Fruit fly (Drosophila melanogaster) whole organism, embryonic: ENCODE measurements around the gene CG12279.

Experiments
- Bdp1 ChIP-seq: fragments of 200-800 bp; sonication (Bioruptor generic); optimal IDR thresholded peaks from 3 replicates; lab custom pipeline; 2016; ENCODE audit warnings: missing biosample characterization, missing genetic modification characterization
- CG11456 ChIP-seq: fragments of 200-800 bp; sonication (Bioruptor generic); IDR thresholded peaks from 3 replicates; pipeline ENCODE4 v1.3.6; 2022; ENCODE audit warnings: missing biosample characterization, missing genetic modification characterization
- CG11695 ChIP-seq: fragments of 200-800 bp; sonication (Bioruptor generic); IDR thresholded peaks from 3 replicates; pipeline ENCODE4 v1.3.6; 2022; ENCODE audit warnings: missing biosample characterization, missing genetic modification characterization
- CG13287 ChIP-seq: fragments of 200-800 bp; sonication (Bioruptor generic); IDR thresholded peaks from 2 replicates; pipeline ENCODE4 v1.3.6; 2022; ENCODE audit warnings: missing biosample characterization, missing genetic modification characterization; ENCODE audit not compliant: partially characterized antibody
- CG13296 ChIP-seq: fragments of 200-800 bp; sonication (Bioruptor generic); optimal IDR thresholded peaks from 3 replicates; lab custom pipeline; 2018; ENCODE audit warnings: missing biosample characterization, mild to moderate bottlenecking, missing genetic modification characterization
- CG15514 ChIP-seq: fragments of 200-800 bp; sonication (Bioruptor generic); optimal IDR thresholded peaks from 3 replicates; lab custom pipeline; 2017; ENCODE audit warnings: missing biosample characterization, missing genetic modification characterization, mild to moderate bottlenecking, moderate library complexity, missing genetic modification reagents
- CG15696 ChIP-seq: fragments of 200-800 bp; sonication (Bioruptor generic); optimal IDR thresholded peaks from 2 replicates; lab custom pipeline; 2019; ENCODE audit warnings: missing biosample characterization, mild to moderate bottlenecking, missing genetic modification characterization, moderate library complexity
- CG16813 ChIP-seq: fragments of 200-800 bp; sonication (Bioruptor generic); IDR thresholded peaks from 3 replicates; pipeline ENCODE4 v1.3.6; 2022; ENCODE audit warnings: missing biosample characterization, missing genetic modification characterization; ENCODE audit not compliant: partially characterized antibody
- CG17361 ChIP-seq: fragments of 200-800 bp; sonication (Bioruptor generic); IDR thresholded peaks from 3 replicates; pipeline ENCODE4 v1.3.6; 2022; ENCODE audit warnings: missing biosample characterization, missing genetic modification characterization
- CG18619 ChIP-seq: fragments of 200-800 bp; sonication (Bioruptor generic); optimal IDR thresholded peaks from 3 replicates; lab custom pipeline; 2017; ENCODE audit warnings: missing biosample characterization, mild to moderate bottlenecking, missing genetic modification characterization
- CG30431 ChIP-seq: fragments of 200-800 bp; sonication (Bioruptor generic); optimal IDR thresholded peaks from 2 replicates; lab custom pipeline; 2017; ENCODE audit warnings: missing biosample characterization, missing genetic modification characterization
- CG3995 ChIP-seq: fragments of 200-800 bp; sonication (Bioruptor generic); optimal IDR thresholded peaks from 3 replicates; lab custom pipeline; 2016; ENCODE audit warnings: missing biosample characterization, missing genetic modification characterization
- CG4707 ChIP-seq: fragments of 200-800 bp; sonication (Bioruptor generic); optimal IDR thresholded peaks from 2 replicates; lab custom pipeline; 2018; ENCODE audit warnings: missing biosample characterization, mild to moderate bottlenecking, missing genetic modification characterization, moderate library complexity
- CG5245 ChIP-seq: fragments of 200-800 bp; sonication (Bioruptor generic); optimal IDR thresholded peaks from 3 replicates; lab custom pipeline; 2016; ENCODE audit warnings: missing biosample characterization, missing genetic modification characterization
- CG8290 ChIP-seq, 3 experiments: fragments of 200-800 bp; sonication (Bioruptor generic); optimal IDR thresholded peaks; 2 replicates each; lab custom pipeline; 2016 to 2019; ENCODE audit warnings: missing biosample characterization in 3 of 3, missing genetic modification characterization in 3 of 3, mild to moderate bottlenecking in 2 of 3, moderate library complexity in 1 of 3
- CG9215 ChIP-seq: fragments of 200-800 bp; sonication (Bioruptor generic); IDR thresholded peaks from 2 replicates; pipeline ENCODE4 v1.3.6; 2022; ENCODE audit warnings: missing biosample characterization, missing genetic modification characterization
- Doc2 ChIP-seq: fragments of 200-800 bp; sonication (Bioruptor generic); IDR thresholded peaks from 2 replicates; pipeline ENCODE4 v1.3.6; 2022; ENCODE audit warnings: missing biosample characterization, missing genetic modification characterization
- Hr78 ChIP-seq, 2 experiments: fragments of 200-800 bp in 1 of 2; fragments of >200 bp in 1 of 2; sonication (Bioruptor generic) in 1 of 2; optimal IDR thresholded peaks; 2 replicates each; lab custom pipeline; 2017 to 2019; ENCODE audit warnings: missing biosample characterization in 2 of 2, missing genetic modification characterization in 2 of 2, mild to moderate bottlenecking in 1 of 2, moderate library complexity in 1 of 2
- Lhr ChIP-seq: fragments of 200-800 bp; sonication (Bioruptor generic); optimal IDR thresholded peaks from 3 replicates; lab custom pipeline; 2017; ENCODE audit warnings: mild to moderate bottlenecking, missing biosample characterization, missing genetic modification reagents, missing genetic modification characterization
- NFAT ChIP-seq: fragments of 200-800 bp; sonication (Bioruptor generic); IDR thresholded peaks from 2 replicates; pipeline ENCODE4 v1.3.6; 2022; ENCODE audit warnings: missing biosample characterization, missing genetic modification characterization
- NK7.1 ChIP-seq: fragments of 200-800 bp; sonication (Bioruptor generic); optimal IDR thresholded peaks from 3 replicates; lab custom pipeline; 2016; ENCODE audit warnings: missing biosample characterization, missing genetic modification characterization
- PHDP ChIP-seq: fragments of 200-800 bp; sonication (Bioruptor generic); optimal IDR thresholded peaks from 3 replicates; lab custom pipeline; 2018; ENCODE audit warnings: missing biosample characterization, mild to moderate bottlenecking, missing genetic modification characterization, moderate library complexity
- Pdp1 ChIP-seq, 2 experiments: fragments of 200-800 bp; sonication (Bioruptor generic); optimal IDR thresholded peaks; 3 replicates each; lab custom pipeline; 2016; ENCODE audit warnings: missing biosample characterization in 2 of 2, missing genetic modification characterization in 2 of 2, mild to moderate bottlenecking in 1 of 2, moderate library complexity in 1 of 2
- Sox102F ChIP-seq: fragments of 200-800 bp; sonication (Bioruptor generic); optimal IDR thresholded peaks from 2 replicates; lab custom pipeline; 2018; ENCODE audit warnings: missing biosample characterization, mild to moderate bottlenecking, missing genetic modification characterization, moderate library complexity
- Vsx1 ChIP-seq: fragments of 200-800 bp; sonication (Bioruptor generic); optimal IDR thresholded peaks from 2 replicates; lab custom pipeline; 2017; ENCODE audit warnings: missing biosample characterization, mild to moderate bottlenecking, missing genetic modification characterization, missing genetic modification reagents
- YL-1 ChIP-seq: fragments of 200-800 bp; sonication (Bioruptor generic); optimal IDR thresholded peaks from 3 replicates; lab custom pipeline; 2017; ENCODE audit warnings: missing biosample characterization, mild to moderate bottlenecking, missing genetic modification characterization
- abd-A ChIP-seq: fragments of 200-800 bp; sonication (Bioruptor generic); optimal IDR thresholded peaks from 3 replicates; lab custom pipeline; 2019; ENCODE audit warnings: missing biosample characterization, mild to moderate bottlenecking, missing genetic modification characterization, moderate library complexity
- aop ChIP-seq: fragments of 200-800 bp; sonication (Bioruptor generic); IDR thresholded peaks from 2 replicates; pipeline ENCODE4 v1.3.6; 2022; ENCODE audit warnings: missing biosample characterization, missing genetic modification characterization
- ato ChIP-seq: fragments of 200-800 bp; sonication (Bioruptor generic); IDR thresholded peaks from 2 replicates; pipeline ENCODE4 v1.3.6; 2022; ENCODE audit warnings: missing biosample characterization, missing genetic modification characterization; ENCODE audit not compliant: partially characterized antibody
- bcd ChIP-seq: fragments of 200-800 bp; sonication (Bioruptor generic); optimal IDR thresholded peaks from 2 replicates; lab custom pipeline; 2017; ENCODE audit warnings: missing biosample characterization, mild to moderate bottlenecking, missing genetic modification characterization
- cas ChIP-seq: fragments of 200-800 bp; sonication (Bioruptor generic); IDR thresholded peaks from 2 replicates; pipeline ENCODE4 v1.3.6; 2022; ENCODE audit warnings: missing biosample characterization, missing genetic modification characterization
- caup ChIP-seq: fragments of 200-800 bp; sonication (Bioruptor generic); optimal IDR thresholded peaks from 3 replicates; lab custom pipeline; 2017; ENCODE audit warnings: missing biosample characterization, mild to moderate bottlenecking, missing genetic modification characterization, moderate library complexity; ENCODE audit not compliant: severe bottlenecking
- chinmo ChIP-seq: fragments of 200-800 bp; sonication (Bioruptor generic); IDR thresholded peaks from 4 replicates; pipeline ENCODE4 v1.3.6; 2022; ENCODE audit warnings: missing biosample characterization, missing genetic modification characterization; ENCODE audit not compliant: partially characterized antibody
- chn ChIP-seq: fragments of 200-800 bp; sonication (Bioruptor generic); optimal IDR thresholded peaks from 2 replicates; lab custom pipeline; 2016; ENCODE audit warnings: missing biosample characterization, missing genetic modification characterization
- ci ChIP-seq: fragments of 200-800 bp; sonication (Bioruptor generic); IDR thresholded peaks from 3 replicates; pipeline ENCODE4 v1.3.6; 2022; ENCODE audit warnings: missing biosample characterization, missing genetic modification characterization
- dmrt99B ChIP-seq: fragments of 200-800 bp; sonication (Bioruptor generic); optimal IDR thresholded peaks from 2 replicates; lab custom pipeline; 2018; ENCODE audit warnings: missing biosample characterization, mild to moderate bottlenecking, missing genetic modification characterization, moderate library complexity
- gem ChIP-seq: fragments of 200-800 bp; sonication (Bioruptor generic); optimal IDR thresholded peaks from 2 replicates; lab custom pipeline; 2019; ENCODE audit warnings: missing biosample characterization, mild to moderate bottlenecking, missing genetic modification characterization, moderate library complexity
- insv ChIP-seq, 2 experiments: fragments of 200-800 bp; sonication (Bioruptor generic); optimal IDR thresholded peaks; 3 replicates each; lab custom pipeline; 2016 to 2018; ENCODE audit warnings: missing biosample characterization in 2 of 2, missing genetic modification characterization in 2 of 2
- knrl ChIP-seq: fragments of 200-800 bp; sonication (Bioruptor generic); IDR thresholded peaks from 3 replicates; pipeline ENCODE4 v1.3.6; 2022; ENCODE audit warnings: missing biosample characterization, missing genetic modification characterization; ENCODE audit not compliant: partially characterized antibody
- lbe ChIP-seq: fragments of 200-800 bp; sonication (Bioruptor generic); optimal IDR thresholded peaks from 2 replicates; lab custom pipeline; 2016; ENCODE audit warnings: missing biosample characterization, mild to moderate bottlenecking, missing genetic modification characterization
- luna ChIP-seq: fragments of 200-800 bp; sonication (Bioruptor generic); optimal IDR thresholded peaks from 2 replicates; lab custom pipeline; 2016; ENCODE audit warnings: missing biosample characterization, missing genetic modification characterization
- nerfin-2 ChIP-seq: fragments of 200-800 bp; sonication (Bioruptor generic); IDR thresholded peaks from 2 replicates; pipeline ENCODE4 v1.3.6; 2022; ENCODE audit warnings: missing biosample characterization, missing genetic modification characterization; ENCODE audit not compliant: partially characterized antibody
- pho ChIP-seq: fragments of 200-800 bp; sonication (Bioruptor generic); optimal IDR thresholded peaks from 2 replicates; lab custom pipeline; 2016; ENCODE audit warnings: missing biosample characterization, missing genetic modification characterization
- rib ChIP-seq: fragments of 200-800 bp; sonication (Bioruptor generic); IDR thresholded peaks from 2 replicates; pipeline ENCODE4 v1.3.6; 2022; ENCODE audit warnings: missing biosample characterization, missing genetic modification characterization
- sens ChIP-seq: fragments of 200-800 bp; sonication (Bioruptor generic); peaks from one replicate; lab custom pipeline; 2016; ENCODE audit warnings: missing biosample characterization, missing genetic modification characterization
- sens-2 ChIP-seq: fragments of 200-800 bp; sonication (Bioruptor generic); IDR thresholded peaks from 2 replicates; pipeline ENCODE4 v1.3.6; 2022; ENCODE audit warnings: missing biosample characterization, missing genetic modification characterization
- slbo ChIP-seq: fragments of 200-800 bp; sonication (Bioruptor generic); IDR thresholded peaks from 2 replicates; pipeline ENCODE4 v1.3.6; 2022; ENCODE audit warnings: missing biosample characterization, missing genetic modification characterization
- tna ChIP-seq: fragments of 200-800 bp; sonication (Bioruptor generic); IDR thresholded peaks from 2 replicates; pipeline ENCODE4 v1.3.6; 2022; ENCODE audit warnings: missing biosample characterization, missing genetic modification characterization; ENCODE audit not compliant: partially characterized antibody
- trh ChIP-seq: fragments of 200-800 bp; sonication (Bioruptor generic); optimal IDR thresholded peaks from 2 replicates; lab custom pipeline; 2016; ENCODE audit warnings: missing biosample characterization, missing genetic modification characterization

CG12279 gene

DNA sequence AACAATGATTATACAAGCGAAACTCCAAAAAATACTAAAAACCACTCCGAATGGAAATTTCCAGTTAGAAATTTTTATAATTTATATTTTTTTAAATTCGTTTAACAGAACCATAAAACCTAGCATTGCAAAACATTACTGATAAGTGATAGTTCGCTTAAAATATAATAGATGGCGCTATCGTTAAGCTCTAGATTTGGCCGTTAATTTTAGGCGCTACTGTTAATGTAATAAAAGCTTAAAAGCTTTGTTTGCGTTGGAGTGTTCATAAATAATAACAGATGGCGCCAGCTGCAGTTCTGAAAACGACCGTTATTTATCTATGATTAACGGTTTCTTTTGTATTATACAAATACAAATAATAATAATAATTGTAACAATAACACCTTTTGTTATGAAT is 18.9 kb downstream of the CG12279 start (continued):
- no peak for TF ChIP-seq Lhr (GFP tag; lab: Kevin White, UChicago)
- TF ChIP-seq CG4707 (GFP tag; lab: Kevin White, UChicago), result no peak
- 0 out of 3 replicates have a peak, but pooled peaks have one; percentile 25 for TF ChIP-seq CG17361 (GFP tag; lab: Robert Waterston, UW)
- TF ChIP-seq Bdp1 (GFP tag; lab: Kevin White, UChicago), result no peak
- TF ChIP-seq nerfin-2 (GFP tag; lab: Robert Waterston, UW), result no peak
- TF ChIP-seq sens, result peak; percentile 51
- TF ChIP-seq CG11695, result no peak
- TF ChIP-seq Vsx1 (GFP tag; lab: Kevin White, UChicago), result no peak
- no peak for TF ChIP-seq CG9215 (GFP tag; lab: Robert Waterston, UW)
- peak; percentile 65 for TF ChIP-seq abd-A (tag; lab: Kevin White, UChicago)
- TF ChIP-seq cas (GFP tag; lab: Robert Waterston, UW), result no peak
- TF ChIP-seq caup, result peak; percentile 6
- TF ChIP-seq chinmo (GFP tag; lab: Robert Waterston, UW), result peak; percentile 53; the same call in 1 of the 4 replicates
- TF ChIP-seq NK7.1 (GFP tag; lab: Kevin White, UChicago), result no peak
- no peak for TF ChIP-seq trh (GFP tag; lab: Kevin White, UChicago)
- TF ChIP-seq pho (GFP tag; lab: Kevin White, UChicago), result no peak
- TF ChIP-seq rib (GFP tag; lab: Robert Waterston, UW), result no peak
- TF ChIP-seq knrl (GFP tag; lab: Robert Waterston, UW), result no peak
- TF ChIP-seq CG15696 (tag; lab: Kevin White, UChicago), result no peak
- no peak for TF ChIP-seq CG13287 (GFP tag; lab: Robert Waterston, UW)
- no peak for TF ChIP-seq sens-2 (GFP tag; lab: Robert Waterston, UW)
- TF ChIP-seq bcd (GFP tag; lab: Kevin White, UChicago), result no peak
- TF ChIP-seq lbe (GFP tag; lab: Kevin White, UChicago), result peak; percentile 68
- TF ChIP-seq ato (GFP tag; lab: Robert Waterston, UW), result no peak
- no peak for TF ChIP-seq CG13296 (GFP tag; lab: Kevin White, UChicago)
- no peak for TF ChIP-seq Doc2 (GFP tag; lab: Robert Waterston, UW)
- peak; percentile 20 for TF ChIP-seq CG15514 (GFP tag; lab: Kevin White, UChicago)
- peak; percentile 8 for TF ChIP-seq dmrt99B (tag; lab: Kevin White, UChicago)
- TF ChIP-seq CG5245 (GFP tag; lab: Kevin White, UChicago), result peak; percentile 18
- peak; percentile 28 for TF ChIP-seq Sox102F (GFP tag; lab: Kevin White, UChicago)
- TF ChIP-seq NFAT (GFP tag; lab: Robert Waterston, UW), result peak; percentile 30; the same call in 1 of the 2 replicates
- TF ChIP-seq slbo, result peak; percentile 50; the same call in 1 of the 2 replicates
- no peak for TF ChIP-seq aop (GFP tag; lab: Robert Waterston, UW)
- TF ChIP-seq CG18619 (GFP tag; lab: Kevin White, UChicago), result no peak
- no peak for TF ChIP-seq CG8290 (GFP tag; optimal IDR thresholded peaks at IDR 0.05; lab: Kevin White, UChicago)
- TF ChIP-seq CG8290 (tag; optimal IDR thresholded peaks at IDR 0.05; lab: Kevin White, UChicago), result peak in 1 of 2 experiments; percentile 21
- no peak for TF ChIP-seq Hr78 (GFP tag; optimal IDR thresholded peaks at IDR 0.05; lab: Kevin White, UChicago)
- TF ChIP-seq PHDP, result peak; percentile 23
- TF ChIP-seq chn (GFP tag; lab: Kevin White, UChicago), result no peak
- TF ChIP-seq luna (GFP tag; lab: Kevin White, UChicago), result no peak
- no peak for TF ChIP-seq CG16813
- TF ChIP-seq CG30431, result no peak
- no peak for TF ChIP-seq tna (GFP tag; lab: Robert Waterston, UW)
- TF ChIP-seq gem, result peak; percentile 39
- TF ChIP-seq YL-1 (GFP tag; lab: Kevin White, UChicago), result no peak
- TF ChIP-seq Pdp1 (GFP tag; optimal IDR thresholded peaks at IDR 0.05; lab: Kevin White, UChicago), result peak in 1 of 2 experiments; percentile 37
- no peak for TF ChIP-seq CG3995 (GFP tag; lab: Kevin White, UChicago)
- TF ChIP-seq ci (GFP tag; lab: Robert Waterston, UW), result peak; percentile 23; the same call in 1 of the 3 replicates
- no peak for TF ChIP-seq insv (GFP tag; optimal IDR thresholded peaks at IDR 0.05; lab: Kevin White, UChicago)
- peak; percentile 68; the same call in 2 of the 3 replicates for TF ChIP-seq CG11456 (GFP tag; lab: Robert Waterston, UW)
